Worm (Caenorhabditis elegans) whole organism, early embryonic: Measurements from ENCODE around the gene lips-5.

ENCODE experiments used
- aly-1 ChIP-seq: sonication (generic microtip); optimal IDR thresholded peaks from 2 replicates; lab custom pipeline; 2016; ENCODE audit warnings: missing genetic modification characterization, missing compliant biosample characterization
- ama-1 ChIP-seq: fragments of 150-350 bp; optimal IDR thresholded peaks from 2 replicates; lab custom pipeline; 2014
- ceh-13 ChIP-seq: fragments of 200-800 bp; sonication (Bioruptor generic); optimal IDR thresholded peaks from 2 replicates; lab custom pipeline; 2018; ENCODE audit warnings: mild to moderate bottlenecking, missing genetic modification characterization, missing compliant biosample characterization
- ets-7 ChIP-seq: sonication (generic microtip); optimal IDR thresholded peaks from 2 replicates; lab custom pipeline; 2016; ENCODE audit warnings: missing genotype, missing genetic modification characterization, missing compliant biosample characterization
- flt-1 ChIP-seq: fragments of 200-800 bp; sonication (Bioruptor generic); IDR thresholded peaks from 2 replicates; pipeline ENCODE4 v1.3.6; 2022; ENCODE audit warnings: missing genetic modification characterization, missing compliant biosample characterization
- hmbx-1 ChIP-seq: sonication (generic microtip); optimal IDR thresholded peaks from 2 replicates; lab custom pipeline; 2016; ENCODE audit warnings: mild to moderate bottlenecking, missing genetic modification characterization, missing compliant biosample characterization
- scrt-1 ChIP-seq: fragments of 200-800 bp; sonication (Bioruptor generic); IDR thresholded peaks from 2 replicates; pipeline ENCODE4 v1.3.6; 2022; ENCODE audit warnings: missing genetic modification characterization, missing compliant biosample characterization
- tbx-37 ChIP-seq: fragments of 200-800 bp; sonication (Bioruptor generic); conservative IDR thresholded peaks from 2 replicates; pipeline ENCODE4 v1.3.6; 2022; ENCODE audit warnings: missing genetic modification reagents, missing genetic modification characterization, missing compliant biosample characterization
- tra-4 ChIP-seq: sonication (generic microtip); optimal IDR thresholded peaks from 2 replicates; lab custom pipeline; 2017; ENCODE audit warnings: missing genetic modification characterization, missing compliant biosample characterization

ce11 chrIV:11755907-11756306 is 17.6 kb downstream of the lips-5 start, which contains the start of gene T12A7.9:
- TF ChIP-seq ama-1 (lab: Kevin White, UChicago) (no peak), hmbx-1 (tag; lab: Kevin White, UChicago) (no peak), tbx-37 (GFP tag; lab: Robert Waterston, UW) (no peak), flt-1 (no peak), ets-7 (no peak), aly-1 (tag; lab: Kevin White, UChicago) (no peak), ceh-13 (GFP tag; lab: Kevin White, UChicago) (no peak), tra-4 (tag; lab: Kevin White, UChicago) (no peak), scrt-1 (GFP tag; lab: Robert Waterston, UW) (no peak)
